Fruit fly (Drosophila melanogaster) whole organism, prepupa: ENCODE data around the gene cactin.

Experiments
- Blimp-1 ChIP-seq: fragments of 200-800 bp; sonication (Bioruptor generic); optimal IDR thresholded peaks from 3 replicates; lab custom pipeline; 2017; ENCODE audit warnings: missing biosample characterization, missing genetic modification characterization, mild to moderate bottlenecking, moderate library complexity, missing genetic modification reagents
- CG10631 ChIP-seq: fragments of 200-800 bp; sonication (Bioruptor generic); optimal IDR thresholded peaks from 2 replicates; lab custom pipeline; 2016; ENCODE audit warnings: missing biosample characterization, missing genetic modification characterization
- CG10669 ChIP-seq: fragments of 200-800 bp; sonication (Bioruptor generic); optimal IDR thresholded peaks from 3 replicates; lab custom pipeline; 2018; ENCODE audit warnings: missing biosample characterization, mild to moderate bottlenecking, missing genetic modification characterization, moderate library complexity
- CG11294 ChIP-seq: fragments of 200-800 bp; sonication (Bioruptor generic); IDR thresholded peaks from 2 replicates; pipeline ENCODE4 v1.3.6; 2022; ENCODE audit warnings: missing biosample characterization, missing genetic modification characterization
- CG11762 ChIP-seq: fragments of 200-800 bp; sonication (Bioruptor generic); optimal IDR thresholded peaks from 3 replicates; lab custom pipeline; 2016; ENCODE audit warnings: missing biosample characterization, missing genetic modification characterization; ENCODE audit not compliant: insufficient read depth
- CG11902 ChIP-seq: fragments of 200-800 bp; sonication (Bioruptor generic); optimal IDR thresholded peaks from 3 replicates; lab custom pipeline; 2016; ENCODE audit warnings: missing biosample characterization, missing genetic modification characterization
- CG15336 ChIP-seq: fragments of 200-800 bp; sonication (Bioruptor generic); IDR thresholded peaks from 2 replicates; pipeline ENCODE4 v1.3.6; 2022; ENCODE audit warnings: missing biosample characterization, missing genetic modification characterization
- CG1621 ChIP-seq: fragments of 200-800 bp; sonication (Bioruptor generic); optimal IDR thresholded peaks from 3 replicates; lab custom pipeline; 2018; ENCODE audit warnings: missing biosample characterization, mild to moderate bottlenecking, missing genetic modification characterization
- CG16779 ChIP-seq: fragments of 200-800 bp; sonication (Bioruptor generic); optimal IDR thresholded peaks from 3 replicates; lab custom pipeline; 2017; ENCODE audit warnings: missing biosample characterization, mild to moderate bottlenecking, missing genetic modification characterization
- CG3032 ChIP-seq: fragments of 200-800 bp; optimal IDR thresholded peaks from 2 replicates; lab custom pipeline; 2019; ENCODE audit warnings: missing biosample characterization, mild to moderate bottlenecking, missing genetic modification characterization, moderate library complexity
- CG31627 ChIP-seq: fragments of 200-800 bp; sonication (Bioruptor generic); optimal IDR thresholded peaks from 3 replicates; lab custom pipeline; 2016; ENCODE audit warnings: missing biosample characterization, missing genetic modification characterization
- CG32006 ChIP-seq: fragments of 200-800 bp; sonication (Bioruptor generic); optimal IDR thresholded peaks from 3 replicates; lab custom pipeline; 2017; ENCODE audit warnings: missing biosample characterization, mild to moderate bottlenecking, missing genetic modification characterization
- CG34406 ChIP-seq: fragments of 200-800 bp; sonication (Bioruptor generic); optimal IDR thresholded peaks from 3 replicates; lab custom pipeline; 2016; ENCODE audit warnings: missing biosample characterization, missing genetic modification characterization
- CG4318 ChIP-seq: fragments of 200-800 bp; sonication (Bioruptor generic); optimal IDR thresholded peaks from 3 replicates; lab custom pipeline; 2017; ENCODE audit warnings: missing biosample characterization, mild to moderate bottlenecking, missing genetic modification characterization
- CG6163 ChIP-seq: fragments of 200-800 bp; sonication (Bioruptor generic); IDR thresholded peaks from 3 replicates; pipeline ENCODE4 v1.3.6; 2022; ENCODE audit warnings: missing biosample characterization, missing genetic modification characterization
- CG6276 ChIP-seq: fragments of 200-800 bp; sonication (Bioruptor generic); optimal IDR thresholded peaks from 2 replicates; lab custom pipeline; 2017; ENCODE audit warnings: missing biosample characterization, mild to moderate bottlenecking, missing genetic modification characterization
- CG7368 ChIP-seq: fragments of 200-800 bp; sonication (Bioruptor generic); optimal IDR thresholded peaks from 3 replicates; lab custom pipeline; 2016; ENCODE audit warnings: missing biosample characterization, missing genetic modification characterization
- CG8119 ChIP-seq: fragments of 200-800 bp; sonication (Bioruptor generic); IDR thresholded peaks from 3 replicates; pipeline ENCODE4 v1.3.6; 2022; ENCODE audit warnings: missing biosample characterization, missing genetic modification characterization
- CG8319 ChIP-seq: fragments of 200-800 bp; sonication (Bioruptor generic); optimal IDR thresholded peaks from 3 replicates; lab custom pipeline; 2016; ENCODE audit warnings: missing biosample characterization, missing genetic modification characterization
- CG8632 ChIP-seq: fragments of 200-800 bp; sonication (Bioruptor generic); optimal IDR thresholded peaks from 3 replicates; lab custom pipeline; 2016; ENCODE audit warnings: missing biosample characterization, missing genetic modification characterization
- CG9139 ChIP-seq: fragments of 200-800 bp; sonication (Bioruptor generic); optimal IDR thresholded peaks from 3 replicates; lab custom pipeline; 2017; ENCODE audit warnings: missing biosample characterization, mild to moderate bottlenecking, missing genetic modification characterization
- Eip75B ChIP-seq: fragments of 200-800 bp; sonication (Bioruptor generic); optimal IDR thresholded peaks from 3 replicates; lab custom pipeline; 2016; ENCODE audit warnings: missing biosample characterization, missing genetic modification characterization
- Eip78C ChIP-seq: fragments of 200-800 bp; sonication (Bioruptor generic); peaks from one replicate; lab custom pipeline; 2016; ENCODE audit warnings: missing biosample characterization, missing genetic modification characterization
- Eip93F ChIP-seq: fragments of 200-800 bp; sonication (Bioruptor generic); optimal IDR thresholded peaks from 2 replicates; lab custom pipeline; 2016; ENCODE audit warnings: missing biosample characterization, mild to moderate bottlenecking, missing genetic modification characterization
- Ets21C ChIP-seq: fragments of 200-800 bp; sonication (Bioruptor generic); optimal IDR thresholded peaks from 3 replicates; lab custom pipeline; 2016; ENCODE audit warnings: missing biosample characterization, missing genetic modification characterization
- Ets96B ChIP-seq: fragments of 200-800 bp; optimal IDR thresholded peaks from 2 replicates; lab custom pipeline; 2019; ENCODE audit warnings: missing biosample characterization, mild to moderate bottlenecking, missing genetic modification characterization, moderate library complexity
- Hr38 ChIP-seq: sonication (Bioruptor generic); optimal IDR thresholded peaks from 2 replicates; lab custom pipeline; 2016; ENCODE audit warnings: missing biosample characterization, missing genetic modification characterization
- Lpt ChIP-seq: fragments of 200-800 bp; sonication (Bioruptor generic); optimal IDR thresholded peaks from 3 replicates; lab custom pipeline; 2016; ENCODE audit warnings: missing biosample characterization, missing genetic modification characterization
- Met ChIP-seq: fragments of 200-800 bp; sonication (Bioruptor generic); optimal IDR thresholded peaks from 3 replicates; lab custom pipeline; 2016; ENCODE audit warnings: missing biosample characterization, missing genetic modification characterization
- Smox ChIP-seq: fragments of 200-800 bp; sonication (Bioruptor generic); optimal IDR thresholded peaks from 3 replicates; lab custom pipeline; 2016; ENCODE audit warnings: missing biosample characterization, missing genetic modification characterization
- Sox15 ChIP-seq: fragments of 200-800 bp; sonication (Bioruptor generic); optimal IDR thresholded peaks from 3 replicates; lab custom pipeline; 2016; ENCODE audit warnings: missing biosample characterization, missing genetic modification characterization
- acj6 ChIP-seq: fragments of 200-800 bp; sonication (Bioruptor generic); optimal IDR thresholded peaks from 3 replicates; lab custom pipeline; 2016; ENCODE audit warnings: missing biosample characterization, missing genetic modification characterization
- dsx ChIP-seq: fragments of 200-800 bp; optimal IDR thresholded peaks from 3 replicates; lab custom pipeline; 2019; ENCODE audit warnings: missing biosample characterization, mild to moderate bottlenecking, missing genetic modification characterization, moderate library complexity; ENCODE audit not compliant: poor library complexity, severe bottlenecking
- esn ChIP-seq: fragments of 200-800 bp; sonication (Bioruptor generic); optimal IDR thresholded peaks from 2 replicates; lab custom pipeline; 2016; ENCODE audit warnings: missing biosample characterization, mild to moderate bottlenecking, missing genetic modification characterization, moderate library complexity
- fd59A ChIP-seq: fragments of 200-800 bp; sonication (Bioruptor generic); optimal IDR thresholded peaks from 2 replicates; lab custom pipeline; 2017; ENCODE audit warnings: missing biosample characterization, mild to moderate bottlenecking, missing genetic modification characterization, missing genetic modification reagents
- lz ChIP-seq: fragments of 200-800 bp; sonication (Bioruptor generic); optimal IDR thresholded peaks from 3 replicates; lab custom pipeline; 2016; ENCODE audit warnings: missing biosample characterization, missing genetic modification characterization
- spab ChIP-seq: fragments of 200-800 bp; sonication (Bioruptor generic); optimal IDR thresholded peaks from 2 replicates; lab custom pipeline; 2017; ENCODE audit warnings: missing biosample characterization, mild to moderate bottlenecking, missing genetic modification characterization, missing genetic modification reagents
- ss ChIP-seq, 2 experiments: fragments of 200-800 bp; sonication (Bioruptor generic); optimal IDR thresholded peaks; 2 replicates in 1 of 2; 3 replicates in 1 of 2; lab custom pipeline; 2017 to 2018; ENCODE audit warnings: mild to moderate bottlenecking in 2 of 2, missing biosample characterization in 2 of 2, missing genetic modification characterization in 2 of 2, moderate library complexity in 1 of 2
- svp ChIP-seq: fragments of 200-800 bp; sonication (Bioruptor generic); peaks from one replicate; lab custom pipeline; 2016; ENCODE audit warnings: missing biosample characterization, missing genetic modification characterization
- vri ChIP-seq: fragments of 200-800 bp; sonication (Bioruptor generic); optimal IDR thresholded peaks from 3 replicates; lab custom pipeline; 2016; ENCODE audit warnings: missing biosample characterization, mild to moderate bottlenecking, missing genetic modification characterization

cactin gene

DNA sequence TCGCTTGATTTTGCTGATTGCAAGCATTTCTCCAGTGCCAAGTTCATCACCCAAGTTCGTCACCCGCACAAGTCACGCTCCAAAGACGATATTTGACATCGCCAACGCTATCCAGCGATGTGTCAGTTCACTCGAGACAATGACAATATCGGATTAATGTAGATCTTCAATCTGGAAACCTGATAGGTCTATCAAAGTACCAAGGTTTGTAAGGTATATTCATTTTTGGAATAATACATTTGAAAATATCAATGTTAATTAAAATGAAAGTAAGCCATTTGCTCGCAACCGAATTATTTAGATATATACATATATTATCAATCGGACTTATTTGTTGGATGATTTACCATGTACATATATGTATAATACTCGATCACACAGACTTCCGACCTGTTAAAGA lies 5.0 kb upstream of the cactin start, which contains the start of gene Obp19c:
Obp19c (minus strand) TSS at position 101 of the 400 bp plus-strand sequence.
- no peak for TF ChIP-seq CG32006
- no peak for TF ChIP-seq CG6276 (GFP tag; lab: Kevin White, UChicago)
- no peak for TF ChIP-seq CG16779 (tag; lab: Kevin White, UChicago)

DNA sequence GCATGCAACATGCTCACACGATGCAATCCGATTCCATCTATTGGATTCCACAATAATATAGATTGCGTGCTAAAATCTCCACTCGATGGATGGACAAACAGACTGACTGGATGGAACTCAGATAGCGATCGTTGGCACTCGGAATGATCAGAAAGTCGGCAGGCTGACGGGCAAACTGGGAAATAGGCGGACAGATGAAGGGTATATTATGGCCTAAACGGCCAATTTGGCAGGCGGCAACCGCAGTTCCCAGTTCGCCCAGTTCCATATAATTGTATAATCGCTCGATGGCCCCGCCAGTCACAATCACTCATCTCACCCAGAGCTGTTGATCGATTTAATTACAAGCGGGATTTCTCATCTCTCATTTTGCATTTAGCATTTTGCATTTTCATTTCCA lies 4.6 kb upstream of the cactin start, which contains the start of gene Obp19d:
Obp19d (plus strand) TSS at position 301 of the 400 bp plus-strand sequence.
- TF ChIP-seq CG9139 (no peak), CG6163 (GFP tag; lab: Robert Waterston, UW) (no peak), CG11762 (GFP tag; lab: Kevin White, UChicago) (no peak), CG32006 (no peak)

DNA sequence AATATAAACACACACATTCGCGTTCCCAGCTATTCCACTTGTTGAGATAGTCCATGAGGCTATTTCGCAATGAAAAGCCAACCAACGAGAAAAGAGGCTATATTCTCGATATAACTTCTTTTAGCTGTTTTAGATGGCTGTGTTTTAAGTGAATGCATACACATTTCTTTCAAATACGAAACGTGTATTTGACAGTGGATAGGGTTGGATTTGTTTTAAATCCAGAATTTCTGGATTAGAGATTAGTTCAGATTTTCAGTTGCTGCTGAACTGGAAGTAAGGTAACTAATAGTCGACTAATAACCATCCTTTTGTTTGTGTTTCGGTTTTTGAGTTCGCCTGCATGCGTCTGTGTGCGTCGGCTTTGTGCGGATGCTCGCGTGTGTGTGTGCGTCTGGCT lies 711 bp upstream of the cactin start:
- TF ChIP-seq CG15336 (0 out of 2 replicates have a peak, but pooled peaks have one; percentile 8), CG8632 (GFP tag; lab: Kevin White, UChicago) (no peak), Eip78C (GFP tag; lab: Kevin White, UChicago) (peak; percentile 69)

dm6 chrX:20426818-20427217 lies 2.9 kb downstream of the cactin start, which contains the start of gene CG15456:
CG15456 (minus strand) TSS chrX:20427042.
- no peak for TF ChIP-seq Hr38
- no peak for TF ChIP-seq Sox15
- no peak for TF ChIP-seq CG10669 (GFP tag; lab: Kevin White, UChicago)
- no peak for TF ChIP-seq Eip75B (GFP tag; lab: Kevin White, UChicago)
- no peak for TF ChIP-seq svp
- no peak for TF ChIP-seq CG7368
- TF ChIP-seq Eip93F (GFP tag; lab: Kevin White, UChicago) = no peak
- no peak for TF ChIP-seq CG15336
- TF ChIP-seq CG32006 = no peak
- TF ChIP-seq ss (GFP tag; optimal IDR thresholded peaks at IDR 0.05; lab: Kevin White, UChicago) = no peak
- no peak for TF ChIP-seq CG16779 (tag; lab: Kevin White, UChicago)
- no peak for TF ChIP-seq spab (GFP tag; lab: Kevin White, UChicago)
- no peak for TF ChIP-seq CG1621 (tag; lab: Kevin White, UChicago)
- no peak for TF ChIP-seq CG11762 (GFP tag; lab: Kevin White, UChicago)
- no peak for TF ChIP-seq CG8119 (GFP tag; lab: Robert Waterston, UW)

DNA sequence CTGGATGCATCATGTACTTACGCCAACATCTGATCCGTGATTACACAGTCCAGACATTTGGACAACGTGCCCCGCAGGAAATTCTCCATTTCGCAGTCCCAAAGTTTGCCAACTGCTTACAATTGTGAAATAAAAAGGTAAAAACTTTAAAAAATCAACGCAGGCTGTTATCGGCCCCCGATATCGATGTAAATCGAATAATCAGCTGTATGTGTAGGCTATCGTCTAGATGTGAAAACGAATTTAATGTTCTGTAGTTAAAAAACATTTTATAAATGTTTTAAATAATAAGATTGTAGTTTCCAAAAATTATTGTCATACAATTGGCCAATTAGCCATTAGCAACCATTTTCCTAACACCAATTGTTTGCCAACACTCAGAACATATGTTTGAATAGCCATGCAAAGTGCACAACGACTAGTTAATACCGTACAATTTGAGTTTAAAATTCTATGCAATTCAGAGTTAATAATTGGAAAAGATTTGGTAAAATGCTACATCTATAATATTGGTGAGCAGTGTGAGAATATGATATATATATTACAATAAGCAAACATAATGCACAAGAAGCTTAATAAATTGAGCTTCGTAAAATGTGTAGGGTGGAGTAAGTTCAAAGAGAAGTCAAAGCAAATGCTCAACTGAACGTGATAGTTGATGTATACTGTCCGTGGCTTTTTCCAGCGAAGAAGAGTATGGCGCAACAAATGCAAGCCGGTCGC lies 5.8 kb downstream of the cactin start, which contains the start of the genes CG11710 and mal:
CG11710 (minus strand) TSS at position 192 of the 723 bp plus-strand sequence.
mal (plus strand) TSS at position 194 of the 723 bp plus-strand sequence.
- peak; percentile 80 for TF ChIP-seq acj6 (GFP tag; lab: Kevin White, UChicago)
- peak; percentile 90 for TF ChIP-seq Met
- TF ChIP-seq CG3032 = peak; percentile 84
- TF ChIP-seq Lpt (GFP tag; lab: Kevin White, UChicago) = peak; percentile 65
- peak; percentile 56; the same call in 1 of the 2 replicates for TF ChIP-seq CG11294 (GFP tag; lab: Robert Waterston, UW)
- TF ChIP-seq CG11902 (GFP tag; lab: Kevin White, UChicago) = peak; percentile 73
- no peak for TF ChIP-seq vri (GFP tag; lab: Kevin White, UChicago)
- peak; percentile 72 for TF ChIP-seq CG1621 (tag; lab: Kevin White, UChicago)
- peak; percentile 74 for TF ChIP-seq Blimp-1
- no peak for TF ChIP-seq CG4318
- TF ChIP-seq CG34406 (GFP tag; lab: Kevin White, UChicago) = peak; percentile 73
- TF ChIP-seq CG10631 (GFP tag; lab: Kevin White, UChicago) = peak; percentile 81
- peak; percentile 61; the same call in 1 of the 3 replicates for TF ChIP-seq CG6163 (GFP tag; lab: Robert Waterston, UW)
- no peak for TF ChIP-seq fd59A (GFP tag; lab: Kevin White, UChicago)
- peak; percentile 80 for TF ChIP-seq Eip75B (GFP tag; lab: Kevin White, UChicago)
- TF ChIP-seq CG8319 (GFP tag; lab: Kevin White, UChicago) = peak; percentile 72
- no peak for TF ChIP-seq CG16779 (tag; lab: Kevin White, UChicago)
- TF ChIP-seq Smox (GFP tag; lab: Kevin White, UChicago) = peak; percentile 83
- TF ChIP-seq lz = peak; percentile 87
- peak; percentile 77 for TF ChIP-seq CG7368
- TF ChIP-seq esn (GFP tag; lab: Kevin White, UChicago) = peak; percentile 89
- TF ChIP-seq Ets96B (tag; lab: Kevin White, UChicago) = peak; percentile 82
- TF ChIP-seq spab (GFP tag; lab: Kevin White, UChicago) = no peak
- peak; percentile 73 for TF ChIP-seq Ets21C (GFP tag; lab: Kevin White, UChicago)
- no peak for TF ChIP-seq svp
- TF ChIP-seq ss (GFP tag; optimal IDR thresholded peaks at IDR 0.05; lab: Kevin White, UChicago) = peak in 1 of 2 experiments; percentile 87
- TF ChIP-seq CG31627 (GFP tag; lab: Kevin White, UChicago) = peak; percentile 76
- peak; percentile 83 for TF ChIP-seq dsx (GFP tag; lab: Kevin White, UChicago)
- no peak for TF ChIP-seq CG6276 (GFP tag; lab: Kevin White, UChicago)
- TF ChIP-seq Sox15 = peak; percentile 74
